Worm (Caenorhabditis elegans): ENCODE data around the gene hdl-1.
A peak's percentile ranks its signal among the peaks of the same experiment; 100 is the strongest.

The hdl-1 gene

ce11 chrIV:11928388-11928787 lies 21.2 kb downstream of the hdl-1 start (continued):
- 0 out of 2 replicates have a peak, but pooled peaks have one; percentile 68 for TF ChIP-seq Y56A3A.18 (GFP tag; IDR thresholded peaks at IDR 0.05)
- TF ChIP-seq Y95B8A.8 (GFP tag; IDR thresholded peaks at IDR 0.05) = 0 out of 2 replicates have a peak, but pooled peaks have one; percentile 49
- no peak for TF ChIP-seq F39B2.1 (GFP tag; IDR thresholded peaks at IDR 0.05)
- peak; percentile 55 for TF ChIP-seq zim-3 (tag; optimal IDR thresholded peaks at IDR 0.05)
- TF ChIP-seq egrh-3 (GFP tag; IDR thresholded peaks at IDR 0.05) = peak; percentile 21; the same call in 1 of the 2 replicates
- no peak for TF ChIP-seq dpl-1 (GFP tag; optimal IDR thresholded peaks at IDR 0.05)

- TF ChIP-seq madf-10 (tag; optimal IDR thresholded peaks at IDR 0.05) = no peak
- TF ChIP-seq K12H6.12 (tag; optimal IDR thresholded peaks at IDR 0.05) = no peak
- no peak for TF ChIP-seq B0019.2 (GFP tag; conservative IDR thresholded peaks at IDR 0.05)
- TF ChIP-seq dpff-1 (tag; optimal IDR thresholded peaks at IDR 0.05) = no peak
- TF ChIP-seq nhr-80 (tag; optimal IDR thresholded peaks at IDR 0.05) = no peak
These were observed 24.1 kb downstream of the hdl-1 start, which contains the start of the genes srlf-33 and srlf-32 for ce11 chrIV:11925346-11926075. Gene srlf-33, minus strand, starts transcription at chrIV:11925446. Gene srlf-32, plus strand, starts transcription at chrIV:11926025.

ce11 chrIV:11924092-11924491 lies 25.5 kb downstream of the hdl-1 start:
- TF ChIP-seq madf-8 (GFP tag; conservative IDR thresholded peaks at IDR 0.05) = no peak

- no peak for TF ChIP-seq attf-5 (GFP tag; optimal IDR thresholded peaks at IDR 0.05)
- TF ChIP-seq Y79H2A.3 (GFP tag; conservative IDR thresholded peaks at IDR 0.05) = no peak
- no peak for TF ChIP-seq ztf-26 (tag; optimal IDR thresholded peaks at IDR 0.05)
- TF ChIP-seq pbrm-1 (GFP tag; IDR thresholded peaks at IDR 0.05) = no peak
- TF ChIP-seq F49E8.2 (tag; optimal IDR thresholded peaks at IDR 0.05; ENCODE audit: insufficient read depth) = no peak
- TF ChIP-seq atf-7 (tag; optimal IDR thresholded peaks at IDR 0.05) = no peak
- TF ChIP-seq him-1 (tag; optimal IDR thresholded peaks at IDR 0.05) = no peak
- TF ChIP-seq ztf-18 (tag; optimal IDR thresholded peaks at IDR 0.05) = no peak
- TF ChIP-seq nfya-1 (tag; optimal IDR thresholded peaks at IDR 0.05; ENCODE audit: borderline replicate concordance, insufficient read depth) = no peak
- no peak for TF ChIP-seq ama-1 (optimal IDR thresholded peaks at IDR 0.05)
- no peak for TF ChIP-seq ama-1 (GFP tag; optimal IDR thresholded peaks at IDR 0.05)
- TF ChIP-seq hsf-1 (GFP tag; IDR thresholded peaks at IDR 0.05) = no peak
- no peak for TF ChIP-seq ceh-91 (GFP tag; IDR thresholded peaks at IDR 0.05)
- TF ChIP-seq egl-18 (GFP tag; IDR thresholded peaks at IDR 0.05) = no peak
- TF ChIP-seq bed-2 (GFP tag; IDR thresholded peaks at IDR 0.05) = no peak
- no peak for TF ChIP-seq ztf-25 (GFP tag; IDR thresholded peaks at IDR 0.05)
- no peak for TF ChIP-seq pha-4 (tag; optimal IDR thresholded peaks at IDR 0.05)
- no peak for TF ChIP-seq B0336.3 (GFP tag; IDR thresholded peaks at IDR 0.05)
These were observed 26.5 kb downstream of the hdl-1 start, which contains the start of gene srlf-31 for ce11 chrIV:11923074-11923473. Gene srlf-31, minus strand, starts transcription at chrIV:11923174.

- TF ChIP-seq cebp-1 (GFP tag; IDR thresholded peaks at IDR 0.05) = no peak
- TF ChIP-seq cebp-1 (tag; optimal IDR thresholded peaks at IDR 0.05) = peak; percentile 10
- no peak for TF ChIP-seq F39B2.1 (GFP tag; IDR thresholded peaks at IDR 0.05)
These were observed 27.6 kb downstream of the hdl-1 start, which contains the start of gene ZK822.1 for ce11 chrIV:11922011-11922410. Gene ZK822.1, minus strand, starts transcription at chrIV:11922131.

Measured in whole organism, young adult.